Worm (Caenorhabditis elegans) whole organism, young adult: ENCODE results near the gene F58B3.6.

Experiments
- F23B12.7 ChIP-seq: sonication (generic microtip); optimal IDR thresholded peaks from 2 replicates; lab custom pipeline; 2017; ENCODE audit warnings: missing genetic modification characterization, mild to moderate bottlenecking, missing compliant biosample characterization, antibody characterized with exemption, moderate library complexity; ENCODE audit not compliant: insufficient read depth
- F37B4.10 ChIP-seq: fragments of 200-800 bp; sonication (Bioruptor generic); IDR thresholded peaks from 2 replicates; pipeline ENCODE4 v1.3.6; 2022; ENCODE audit warnings: missing genetic modification characterization, missing compliant biosample characterization
- F39B2.1 ChIP-seq: fragments of 200-800 bp; sonication (Bioruptor generic); IDR thresholded peaks from 2 replicates; pipeline ENCODE4 v1.3.6; 2022; ENCODE audit warnings: missing genetic modification reagents, missing genetic modification characterization, missing compliant biosample characterization
- ama-1 ChIP-seq, 3 experiments: fragments of 150-350 bp in 1 of 3; sonication (generic microtip) in 2 of 3; optimal IDR thresholded peaks; 2 replicates each; lab custom pipeline; 2014 to 2018; ENCODE audit warnings: missing biosample characterization in 2 of 3, missing genetic modification characterization in 2 of 3, missing genetic modification reagents in 2 of 3
- hsf-1 ChIP-seq: fragments of 200-800 bp; sonication (Bioruptor generic); IDR thresholded peaks from 2 replicates; pipeline ENCODE4 v1.3.6; 2022; ENCODE audit warnings: missing genetic modification reagents, missing genetic modification characterization, missing compliant biosample characterization
- lir-1 ChIP-seq: fragments of 200-800 bp; sonication (Bioruptor generic); conservative IDR thresholded peaks from 2 replicates; pipeline ENCODE4 v1.3.6; 2022; ENCODE audit warnings: missing genetic modification reagents, missing genetic modification characterization, missing compliant biosample characterization
- madf-6 ChIP-seq: fragments of 200-800 bp; sonication (Bioruptor generic); IDR thresholded peaks from 2 replicates; pipeline ENCODE4 v1.3.6; 2022; ENCODE audit warnings: missing genetic modification reagents, missing genetic modification characterization, missing compliant biosample characterization
- sptf-2 ChIP-seq: fragments of 200-800 bp; sonication (Bioruptor generic); optimal IDR thresholded peaks from 2 replicates; lab custom pipeline; 2018; ENCODE audit warnings: mild to moderate bottlenecking, missing genetic modification characterization, missing compliant biosample characterization
- ztf-25 ChIP-seq: fragments of 200-800 bp; sonication (Bioruptor generic); IDR thresholded peaks from 2 replicates; pipeline ENCODE4 v1.3.6; 2022; ENCODE audit warnings: missing genetic modification reagents, missing genetic modification characterization, missing compliant biosample characterization
- ztf-3 ChIP-seq: fragments of 200-800 bp; sonication (Bioruptor generic); optimal IDR thresholded peaks from 2 replicates; lab custom pipeline; 2018; ENCODE audit warnings: mild to moderate bottlenecking, missing genetic modification characterization, missing compliant biosample characterization

DNA sequence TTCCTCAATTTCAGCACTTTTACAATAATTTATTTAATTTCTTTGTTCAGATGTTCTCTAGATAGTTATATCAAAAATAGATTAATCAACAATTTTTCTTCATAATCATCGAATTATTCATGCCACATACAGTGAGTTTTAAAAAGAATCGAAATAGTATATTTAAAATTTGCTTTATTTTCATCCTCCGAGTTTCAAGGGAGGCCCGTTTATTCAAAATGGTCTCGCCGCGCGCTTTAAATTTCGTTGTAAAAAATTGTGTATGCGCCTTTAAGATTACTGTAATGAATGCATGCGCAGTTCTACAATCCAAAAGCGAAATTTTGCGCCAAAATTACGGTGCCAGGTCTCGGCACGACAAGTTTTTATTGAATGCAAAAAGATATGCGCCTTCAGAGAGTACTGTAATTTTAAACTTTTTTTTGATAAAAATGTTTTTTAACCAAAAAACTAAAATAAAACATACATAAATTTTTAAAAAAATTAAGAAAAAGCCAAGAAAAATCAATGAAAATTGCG lies 23.4 kb downstream of the F58B3.6 start, which contains the start of gene ZK792.1:
- TF ChIP-seq F23B12.7 (tag; lab: Kevin White, UChicago) (no peak), sptf-2 (GFP tag; lab: Kevin White, UChicago) (no peak), ztf-3 (GFP tag; lab: Kevin White, UChicago) (no peak), madf-6 (peak; percentile 79), F37B4.10 (GFP tag; lab: Robert Waterston, UW) (no peak), ama-1 (optimal IDR thresholded peaks at IDR 0.05; lab: Kevin White, UChicago) (no peak), ama-1 (GFP tag; optimal IDR thresholded peaks at IDR 0.05; lab: Kevin White, UChicago) (no peak), hsf-1 (GFP tag; lab: Robert Waterston, UW) (no peak), ztf-25 (GFP tag; lab: Robert Waterston, UW) (no peak), lir-1 (GFP tag; lab: Robert Waterston, UW) (no peak), F39B2.1 (no peak)
